Worm (Caenorhabditis elegans) whole organism, L2 larva: ENCODE measurements around the gene M110.8.

Experiments
- C34F6.9 ChIP-seq: fragments of 150-350 bp; optimal IDR thresholded peaks from 2 replicates; lab custom pipeline; 2014; ENCODE audit warnings: missing biosample characterization, missing genetic modification characterization
- ZK546.5 ChIP-seq: sonication (generic microtip); optimal IDR thresholded peaks from 2 replicates; lab custom pipeline; 2017; ENCODE audit warnings: missing biosample characterization, missing genetic modification characterization
- alr-1 ChIP-seq: fragments of 150-350 bp; optimal IDR thresholded peaks from 2 replicates; lab custom pipeline; 2014; ENCODE audit warnings: missing biosample characterization, missing genetic modification characterization
- aly-2 ChIP-seq: fragments of 150-350 bp; optimal IDR thresholded peaks from 2 replicates; lab custom pipeline; 2014; ENCODE audit warnings: missing biosample characterization, missing genetic modification characterization
- ceh-82 ChIP-seq: fragments of 150-350 bp; optimal IDR thresholded peaks from 2 replicates; lab custom pipeline; 2014; ENCODE audit warnings: missing biosample characterization, missing genetic modification characterization
- crh-2 ChIP-seq: sonication (generic microtip); optimal IDR thresholded peaks from 2 replicates; lab custom pipeline; 2017; ENCODE audit warnings: missing biosample characterization, missing genetic modification characterization
- dmd-4 ChIP-seq: sonication (generic microtip); optimal IDR thresholded peaks from 2 replicates; lab custom pipeline; 2017; ENCODE audit warnings: missing biosample characterization, missing genetic modification characterization
- egl-27 ChIP-seq: sonication (generic microtip); optimal IDR thresholded peaks from 3 replicates; lab custom pipeline; 2017; ENCODE audit warnings: missing biosample characterization, missing genetic modification reagents, missing genetic modification characterization
- fos-1 ChIP-seq: fragments of 150-350 bp; optimal IDR thresholded peaks from 2 replicates; lab custom pipeline; 2014; ENCODE audit warnings: missing biosample characterization, missing genetic modification characterization
- gmeb-1 ChIP-seq: fragments of 150-350 bp; optimal IDR thresholded peaks from 2 replicates; lab custom pipeline; 2014; ENCODE audit warnings: missing biosample characterization, missing genetic modification characterization
- lin-11 ChIP-seq: fragments of 150-350 bp; sonication (generic microtip); optimal IDR thresholded peaks from 2 replicates; lab custom pipeline; 2014; ENCODE audit warnings: missing biosample characterization, missing genetic modification characterization, inconsistent platforms, mixed read lengths
- lin-13 ChIP-seq: fragments of 150-350 bp; optimal IDR thresholded peaks from 2 replicates; lab custom pipeline; 2014; ENCODE audit warnings: missing biosample characterization, missing genetic modification reagents, missing genetic modification characterization
- lsy-2 ChIP-seq, 2 experiments: fragments of 150-350 bp in 1 of 2; sonication (generic microtip) in 1 of 2; optimal IDR thresholded peaks; 2 replicates each; lab custom pipeline; 2014 to 2017; ENCODE audit warnings: missing biosample characterization in 2 of 2, missing genetic modification characterization in 2 of 2
- mdl-1 ChIP-seq, 2 experiments: fragments of 150-350 bp in 1 of 2; sonication (generic microtip) in 1 of 2; optimal IDR thresholded peaks; 2 replicates each; lab custom pipeline; 2017; ENCODE audit warnings: missing biosample characterization in 2 of 2, missing genetic modification characterization in 2 of 2
- nhr-10 ChIP-seq: sonication (generic microtip); optimal IDR thresholded peaks from 2 replicates; lab custom pipeline; 2017; ENCODE audit warnings: missing biosample characterization, missing genetic modification characterization
- nhr-129 ChIP-seq: fragments of 150-350 bp; optimal IDR thresholded peaks from 2 replicates; lab custom pipeline; 2014; ENCODE audit warnings: missing biosample characterization, missing genetic modification characterization
- nhr-21 ChIP-seq: fragments of 150-350 bp; optimal IDR thresholded peaks from 2 replicates; lab custom pipeline; 2014; ENCODE audit warnings: missing biosample characterization, missing genetic modification characterization
- peb-1 ChIP-seq: fragments of 150-350 bp; optimal IDR thresholded peaks from 2 replicates; lab custom pipeline; 2014; ENCODE audit warnings: missing biosample characterization, missing genetic modification characterization
- skn-1 ChIP-seq: sonication (generic microtip); optimal IDR thresholded peaks from 2 replicates; lab custom pipeline; 2017; ENCODE audit warnings: missing biosample characterization, missing genetic modification characterization
- sma-3 ChIP-seq: sonication (generic microtip); optimal IDR thresholded peaks from 2 replicates; lab custom pipeline; 2016; ENCODE audit warnings: missing genetic modification reagents, missing genetic modification characterization, missing compliant biosample characterization
- sma-9 ChIP-seq, 2 experiments: fragments of 150-350 bp in 1 of 2; sonication (generic microtip) in 1 of 2; optimal IDR thresholded peaks; 2 replicates each; lab custom pipeline; 2014 to 2016; ENCODE audit warnings: missing genetic modification characterization in 2 of 2, mild to moderate bottlenecking in 1 of 2, missing biosample characterization in 1 of 2, missing compliant biosample characterization in 1 of 2, missing genetic modification reagents in 1 of 2, moderate library complexity in 1 of 2
- zag-1 ChIP-seq: fragments of 150-350 bp; optimal IDR thresholded peaks from 2 replicates; lab custom pipeline; 2014; ENCODE audit warnings: missing biosample characterization, missing genetic modification characterization
- ztf-1 ChIP-seq: fragments of 200-800 bp; sonication (Bioruptor generic); conservative IDR thresholded peaks from 2 replicates; pipeline ENCODE4 v1.3.6; 2022; ENCODE audit warnings: missing genetic modification characterization, missing compliant biosample characterization

The M110.8 gene

DNA sequence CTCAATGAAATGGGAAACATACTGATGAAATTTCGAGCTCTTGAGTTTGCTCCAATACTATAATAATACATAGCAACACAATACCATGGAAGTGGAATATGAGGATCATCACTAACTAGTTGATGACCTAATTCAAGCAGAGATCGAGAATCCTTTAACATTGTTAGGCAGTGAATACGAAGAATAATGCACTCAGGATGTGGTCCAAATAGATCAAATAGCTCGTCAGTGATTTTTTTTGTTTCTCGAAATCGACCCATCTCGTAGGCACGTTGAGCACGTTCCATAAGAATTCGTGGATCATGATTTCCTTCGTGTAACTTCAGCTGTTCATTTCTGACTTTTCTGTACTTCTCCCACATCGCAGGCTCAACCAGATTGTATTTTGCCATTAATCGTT lies 48.5 kb downstream of the M110.8 start:
- TF ChIP-seq peb-1 (no peak), sma-3 (no peak), aly-2 (tag; lab: Kevin White, UChicago) (no peak), fos-1 (no peak), dmd-4 (tag; lab: Kevin White, UChicago) (no peak), sma-9 (GFP tag; optimal IDR thresholded peaks at IDR 0.05; lab: Kevin White, UChicago) (no peak), sma-9 (tag; optimal IDR thresholded peaks at IDR 0.05; lab: Kevin White, UChicago) (no peak), lin-13 (GFP tag; lab: Kevin White, UChicago) (no peak), mdl-1 (tag; optimal IDR thresholded peaks at IDR 0.05; lab: Kevin White, UChicago) (no peak), alr-1 (no peak), ZK546.5 (tag; lab: Kevin White, UChicago) (no peak), skn-1 (tag; lab: Kevin White, UChicago) (no peak), ztf-1 (GFP tag; lab: Robert Waterston, UW) (no peak)

DNA sequence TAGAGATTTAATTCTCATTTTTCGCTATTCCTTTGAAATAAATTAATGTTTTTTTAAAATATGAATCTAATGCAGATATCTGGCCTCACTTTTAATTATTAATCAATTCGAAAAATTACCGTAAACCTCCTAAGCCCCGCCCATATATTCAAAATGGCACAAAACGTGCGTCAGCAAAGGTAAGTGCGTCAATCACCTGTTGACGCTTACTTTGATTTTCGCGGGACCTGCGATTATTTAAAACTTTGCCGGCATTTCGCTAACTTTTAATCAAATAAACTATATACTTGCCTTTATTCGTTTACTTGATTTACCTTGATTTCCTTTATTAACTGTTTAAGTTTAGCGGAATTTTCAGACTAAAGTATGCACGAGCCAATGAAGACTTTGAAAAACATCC lies 51.4 kb downstream of the M110.8 start, which contains the start of gene pch-2:
Gene pch-2, plus strand, starts transcription at position 359 of the 400 bp plus-strand sequence.
- TF ChIP-seq sma-3 (no peak), sma-9 (GFP tag; optimal IDR thresholded peaks at IDR 0.05; lab: Kevin White, UChicago) (peak; percentile 53), sma-9 (tag; optimal IDR thresholded peaks at IDR 0.05; lab: Kevin White, UChicago) (no peak), zag-1 (tag; lab: Kevin White, UChicago) (no peak), lsy-2 (tag; optimal IDR thresholded peaks at IDR 0.05; lab: Kevin White, UChicago) (peak; percentile 19 to 90), gmeb-1 (tag; lab: Kevin White, UChicago) (peak; percentile 83), C34F6.9 (peak; percentile 47), nhr-129 (tag; lab: Kevin White, UChicago) (peak; percentile 44), crh-2 (tag; lab: Kevin White, UChicago) (peak; percentile 41), lin-11 (tag; lab: Kevin White, UChicago) (peak; percentile 8), fos-1 (peak; percentile 9), nhr-21 (peak; percentile 14), ZK546.5 (tag; lab: Kevin White, UChicago) (no peak), lin-13 (GFP tag; lab: Kevin White, UChicago) (no peak), ceh-82 (tag; lab: Kevin White, UChicago) (no peak), egl-27 (tag; lab: Kevin White, UChicago) (no peak), nhr-10 (no peak)
